Worm (Caenorhabditis elegans): ENCODE data around the gene K08E7.5.

Gene K08E7.5

DNA sequence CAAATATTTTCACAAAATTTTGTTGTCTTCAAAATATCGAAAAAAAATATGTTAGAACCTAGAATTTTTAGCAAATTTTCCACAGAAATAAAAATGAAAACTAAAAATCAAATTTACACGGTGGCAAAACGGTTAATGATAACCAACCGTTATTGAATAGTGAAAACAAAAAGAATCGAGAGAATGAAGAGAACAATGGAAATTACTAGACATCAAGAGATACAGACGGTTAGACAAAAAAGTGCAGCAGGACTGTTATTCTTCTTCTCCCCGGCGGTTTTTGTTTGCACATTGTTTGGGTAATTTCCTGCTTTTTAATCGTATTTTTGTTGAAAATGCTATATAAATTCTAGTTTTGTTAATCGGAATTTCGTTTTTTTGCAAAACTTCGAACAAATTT is 45.7 kb downstream of the K08E7.5 start:
- no peak for TF ChIP-seq lsy-2 (tag; optimal IDR thresholded peaks at IDR 0.05)
- TF ChIP-seq unc-39 (tag; optimal IDR thresholded peaks at IDR 0.05) = no peak
- no peak for TF ChIP-seq nhr-28 (tag; optimal IDR thresholded peaks at IDR 0.05)
- no peak for TF ChIP-seq lin-13 (tag; optimal IDR thresholded peaks at IDR 0.05)
- no peak for TF ChIP-seq nhr-76 (tag; optimal IDR thresholded peaks at IDR 0.05)
- TF ChIP-seq drap-1 (GFP tag; optimal IDR thresholded peaks at IDR 0.05) = no peak
- TF ChIP-seq ceh-43 (GFP tag; optimal IDR thresholded peaks at IDR 0.05) = no peak

DNA sequence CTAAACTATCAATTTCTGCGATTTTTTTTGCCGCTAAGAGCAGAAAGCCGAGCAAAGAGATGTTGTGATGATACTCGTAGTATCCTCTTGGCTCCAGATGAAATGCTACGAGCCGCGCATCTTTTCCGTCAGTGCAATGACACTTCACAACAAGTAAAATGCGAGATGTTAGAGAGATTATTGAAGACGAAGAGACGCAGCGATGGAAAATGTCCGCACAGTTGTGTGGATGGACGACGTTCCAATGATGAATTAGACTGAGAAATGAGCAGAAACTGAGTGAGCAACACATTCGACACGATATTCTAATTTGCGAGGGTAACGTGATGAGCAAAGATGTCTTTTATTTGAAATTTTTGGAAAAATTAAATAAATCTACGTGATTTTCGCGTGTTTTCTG is 47.8 kb downstream of the K08E7.5 start:
- TF ChIP-seq blmp-1 (tag; optimal IDR thresholded peaks at IDR 0.05) = no peak
- TF ChIP-seq ceh-43 (GFP tag; optimal IDR thresholded peaks at IDR 0.05) = no peak
- TF ChIP-seq mab-5 (tag; optimal IDR thresholded peaks at IDR 0.05) = no peak
- no peak for TF ChIP-seq sptf-1 (tag; optimal IDR thresholded peaks at IDR 0.05)
- no peak for TF ChIP-seq ztf-11 (tag; optimal IDR thresholded peaks at IDR 0.05)
- TF ChIP-seq zip-8 (tag; optimal IDR thresholded peaks at IDR 0.05) = no peak
- TF ChIP-seq unc-62 (GFP tag; optimal IDR thresholded peaks at IDR 0.05) = peak; percentile 54
- no peak for TF ChIP-seq unc-39 (tag; optimal IDR thresholded peaks at IDR 0.05)
- no peak for TF ChIP-seq nhr-237 (tag; optimal IDR thresholded peaks at IDR 0.05)
- no peak for TF ChIP-seq lin-13 (tag; optimal IDR thresholded peaks at IDR 0.05)
- no peak for TF ChIP-seq nhr-76 (tag; optimal IDR thresholded peaks at IDR 0.05)
- TF ChIP-seq hlh-1 (tag; optimal IDR thresholded peaks at IDR 0.05) = peak; percentile 84
- no peak for TF ChIP-seq mls-2 (tag; optimal IDR thresholded peaks at IDR 0.05)
- no peak for TF ChIP-seq bed-3 (GFP tag; optimal IDR thresholded peaks at IDR 0.05)
